Worm (Caenorhabditis elegans) whole organism, midembryonic: ENCODE measurements around the gene pals-28.

ENCODE experiments used
- T22C8.4 ChIP-seq: fragments of 200-800 bp; sonication (Bioruptor generic); IDR thresholded peaks from 2 replicates; pipeline ENCODE4 v1.3.6; 2022; ENCODE audit warnings: missing genetic modification characterization, missing compliant biosample characterization
- cog-1 ChIP-seq: sonication (generic microtip); optimal IDR thresholded peaks from 2 replicates; lab custom pipeline; 2016; ENCODE audit warnings: missing genetic modification characterization, missing compliant biosample characterization
- flt-1 ChIP-seq: fragments of 200-800 bp; sonication (Bioruptor generic); IDR thresholded peaks from 2 replicates; pipeline ENCODE4 v1.3.6; 2022; ENCODE audit warnings: missing genetic modification characterization, missing compliant biosample characterization
- klf-2 ChIP-seq: fragments of 200-800 bp; sonication (Bioruptor generic); conservative IDR thresholded peaks from 2 replicates; pipeline ENCODE4 v1.3.6; 2022; ENCODE audit warnings: missing genetic modification reagents, missing genetic modification characterization, missing compliant biosample characterization
- med-1 ChIP-seq: sonication (generic microtip); optimal IDR thresholded peaks from 2 replicates; lab custom pipeline; 2017; ENCODE audit warnings: missing genetic modification characterization, mild to moderate bottlenecking, missing compliant biosample characterization, antibody characterized with exemption, missing genetic modification reagents; ENCODE audit not compliant: insufficient read depth
- ref-1 ChIP-seq: fragments of 200-800 bp; sonication (Bioruptor generic); conservative IDR thresholded peaks from 2 replicates; pipeline ENCODE4 v1.3.6; 2022; ENCODE audit warnings: missing genetic modification reagents, missing genetic modification characterization, missing compliant biosample characterization
- tab-1 ChIP-seq: fragments of 200-800 bp; sonication (Bioruptor generic); IDR thresholded peaks from 2 replicates; pipeline ENCODE4 v1.3.6; 2022; ENCODE audit warnings: missing genetic modification characterization, missing compliant biosample characterization
- ztf-23 ChIP-seq: fragments of 200-800 bp; sonication (Bioruptor generic); IDR thresholded peaks from 2 replicates; pipeline ENCODE4 v1.3.6; 2022; ENCODE audit warnings: missing genetic modification reagents, missing genetic modification characterization, missing compliant biosample characterization
- ztf-29 ChIP-seq: fragments of 200-800 bp; sonication (Bioruptor generic); IDR thresholded peaks from 2 replicates; pipeline ENCODE4 v1.3.6; 2022; ENCODE audit warnings: missing genetic modification reagents, missing genetic modification characterization, missing compliant biosample characterization

Gene pals-28

ce11 chrIII:4401142-4401541, 16.6 kb downstream of the pals-28 start, which contains the start of gene R07E5.15:
Gene R07E5.15 (plus strand): TSS chrIII:4401442.
- no peak for TF ChIP-seq T22C8.4 (GFP tag; lab: Robert Waterston, UW)
- no peak for TF ChIP-seq ztf-29
- TF ChIP-seq flt-1 (GFP tag; lab: Robert Waterston, UW), result no peak
- TF ChIP-seq ztf-23 (GFP tag; lab: Robert Waterston, UW), result no peak
- TF ChIP-seq cog-1 (tag; lab: Kevin White, UChicago), result no peak
- TF ChIP-seq ref-1 (GFP tag; lab: Robert Waterston, UW), result no peak
- no peak for TF ChIP-seq klf-2
- no peak for TF ChIP-seq med-1 (GFP tag; lab: Kevin White, UChicago)
- TF ChIP-seq tab-1 (GFP tag; lab: Robert Waterston, UW), result no peak

ce11 chrIII:4404339-4404836, 19.8 kb downstream of the pals-28 start, which contains the start of the genes R07E5.17 and snfc-5:
Gene R07E5.17 (minus strand): TSS chrIII:4404436.
Gene snfc-5 (plus strand): TSS chrIII:4404786.
- TF ChIP-seq cog-1 (tag; lab: Kevin White, UChicago) (no peak), ztf-29 (no peak), T22C8.4 (GFP tag; lab: Robert Waterston, UW) (no peak), flt-1 (GFP tag; lab: Robert Waterston, UW) (no peak), ztf-23 (GFP tag; lab: Robert Waterston, UW) (no peak), tab-1 (GFP tag; lab: Robert Waterston, UW) (no peak), med-1 (GFP tag; lab: Kevin White, UChicago) (no peak), ref-1 (GFP tag; lab: Robert Waterston, UW) (no peak), klf-2 (no peak)

- TF ChIP-seq T22C8.4 (GFP tag; lab: Robert Waterston, UW) (no peak), ztf-23 (GFP tag; lab: Robert Waterston, UW) (no peak), med-1 (GFP tag; lab: Kevin White, UChicago) (no peak), klf-2 (no peak), ref-1 (GFP tag; lab: Robert Waterston, UW) (no peak), flt-1 (GFP tag; lab: Robert Waterston, UW) (no peak), cog-1 (tag; lab: Kevin White, UChicago) (no peak)
These were observed 21.4 kb downstream of the pals-28 start, which contains the start of gene rnp-4 for ce11 chrIII:4405986-4406385. Gene rnp-4 (plus strand): TSS chrIII:4406286.

ce11 chrIII:4407144-4407543, 22.6 kb downstream of the pals-28 start, which contains the start of gene prdx-3:
Gene prdx-3 (plus strand): TSS chrIII:4407444.
- no peak for TF ChIP-seq ref-1 (GFP tag; lab: Robert Waterston, UW)
- no peak for TF ChIP-seq klf-2
- no peak for TF ChIP-seq T22C8.4 (GFP tag; lab: Robert Waterston, UW)
- TF ChIP-seq cog-1 (tag; lab: Kevin White, UChicago), result no peak
- no peak for TF ChIP-seq tab-1 (GFP tag; lab: Robert Waterston, UW)
- TF ChIP-seq ztf-23 (GFP tag; lab: Robert Waterston, UW), result no peak
- TF ChIP-seq flt-1 (GFP tag; lab: Robert Waterston, UW), result no peak
- no peak for TF ChIP-seq ztf-29
- no peak for TF ChIP-seq med-1 (GFP tag; lab: Kevin White, UChicago)

ce11 chrIII:4408251-4408650, 23.7 kb downstream of the pals-28 start, which contains the start of gene gpch-1:
Gene gpch-1 (plus strand): TSS chrIII:4408551.
- no peak for TF ChIP-seq T22C8.4 (GFP tag; lab: Robert Waterston, UW)
- TF ChIP-seq med-1 (GFP tag; lab: Kevin White, UChicago), result no peak
- TF ChIP-seq cog-1 (tag; lab: Kevin White, UChicago), result no peak
- no peak for TF ChIP-seq ref-1 (GFP tag; lab: Robert Waterston, UW)
- no peak for TF ChIP-seq ztf-23 (GFP tag; lab: Robert Waterston, UW)
- TF ChIP-seq klf-2, result no peak
- TF ChIP-seq ztf-29, result no peak
- TF ChIP-seq tab-1 (GFP tag; lab: Robert Waterston, UW), result no peak
- no peak for TF ChIP-seq flt-1 (GFP tag; lab: Robert Waterston, UW)

- no peak for TF ChIP-seq ref-1 (GFP tag; lab: Robert Waterston, UW)
- TF ChIP-seq med-1 (GFP tag; lab: Kevin White, UChicago), result no peak
- TF ChIP-seq tab-1 (GFP tag; lab: Robert Waterston, UW), result no peak
- no peak for TF ChIP-seq klf-2
- no peak for TF ChIP-seq ztf-23 (GFP tag; lab: Robert Waterston, UW)
- TF ChIP-seq T22C8.4 (GFP tag; lab: Robert Waterston, UW), result no peak
- no peak for TF ChIP-seq cog-1 (tag; lab: Kevin White, UChicago)
- TF ChIP-seq ztf-29, result no peak
- no peak for TF ChIP-seq flt-1 (GFP tag; lab: Robert Waterston, UW)
These were observed 27.8 kb downstream of the pals-28 start for ce11 chrIII:4412108-4413009.

- TF ChIP-seq flt-1 (GFP tag; lab: Robert Waterston, UW) (no peak), med-1 (GFP tag; lab: Kevin White, UChicago) (no peak), ztf-29 (no peak), ref-1 (GFP tag; lab: Robert Waterston, UW) (no peak), cog-1 (tag; lab: Kevin White, UChicago) (no peak), tab-1 (GFP tag; lab: Robert Waterston, UW) (no peak)
These were observed 28.5 kb downstream of the pals-28 start, which contains the start of gene mpc-1 for ce11 chrIII:4413099-4413498. Gene mpc-1 (plus strand): TSS chrIII:4413457.

ce11 chrIII:4414041-4414440, 29.5 kb downstream of the pals-28 start:
- TF ChIP-seq T22C8.4 (GFP tag; lab: Robert Waterston, UW), result peak; percentile 64
- peak; percentile 84 for TF ChIP-seq flt-1 (GFP tag; lab: Robert Waterston, UW)
- TF ChIP-seq ztf-23 (GFP tag; lab: Robert Waterston, UW), result peak; percentile 77
- TF ChIP-seq klf-2, result peak; percentile 68
- TF ChIP-seq ref-1 (GFP tag; lab: Robert Waterston, UW), result peak; percentile 64
- TF ChIP-seq tab-1 (GFP tag; lab: Robert Waterston, UW), result peak; percentile 80
